Fruit fly (Drosophila melanogaster): ENCODE data around the gene Fie.

dm6 chr3L:3903301-3903700, 10.9 kb downstream of the Fie start, which contains the start of gene Sc2:
- TF ChIP-seq CG17806 (tag; optimal IDR thresholded peaks at IDR 0.05) (no peak), EcR (GFP tag; optimal IDR thresholded peaks at IDR 0.05) (no peak), CG8159 (tag; optimal IDR thresholded peaks at IDR 0.05) (no peak), CG14655 (GFP tag; optimal IDR thresholded peaks at IDR 0.05) (no peak), CG15710 (tag; optimal IDR thresholded peaks at IDR 0.05) (no peak), CG13204 (GFP tag; optimal IDR thresholded peaks at IDR 0.05) (no peak), Pif1A (GFP tag; optimal IDR thresholded peaks at IDR 0.05) (no peak)
